Fruit fly (Drosophila melanogaster): ENCODE data around the gene sens-2.

Gene sens-2

DNA sequence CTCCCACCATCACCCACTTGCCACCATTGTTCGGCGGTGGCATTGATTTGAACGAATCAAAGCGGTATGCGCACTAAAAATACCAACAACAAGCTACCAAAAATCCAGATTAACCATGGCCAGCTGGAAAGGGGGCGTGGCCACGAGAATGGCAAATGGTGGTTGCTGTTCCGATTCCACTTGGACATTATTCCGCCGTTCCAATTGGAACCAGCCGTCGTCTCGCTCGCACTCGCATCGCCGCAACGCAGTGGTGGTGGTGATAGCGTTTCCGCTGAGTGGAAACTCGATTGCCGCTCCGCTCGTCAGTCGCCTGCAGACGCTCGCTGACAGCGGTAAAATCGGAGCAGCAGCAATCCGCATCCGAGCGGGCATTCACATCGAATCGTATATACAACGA, at the start of gene sens-2:
Gene sens-2 (plus strand): TSS at position 304 of the 400 bp plus-strand sequence.
- no peak for TF ChIP-seq Clk (GFP tag; optimal IDR thresholded peaks at IDR 0.05)
- no peak for TF ChIP-seq kay (GFP tag; ENCODE audit: borderline replicate concordance)
- no peak for TF ChIP-seq CG7101 (tag; optimal IDR thresholded peaks at IDR 0.05)
- no peak for TF ChIP-seq CG11617 (GFP tag; optimal IDR thresholded peaks at IDR 0.05)
- TF ChIP-seq cnc (optimal IDR thresholded peaks at IDR 0.05), result no peak
- TF ChIP-seq CG33017 (tag; optimal IDR thresholded peaks at IDR 0.05), result no peak
- no peak for TF ChIP-seq CG7045 (GFP tag; optimal IDR thresholded peaks at IDR 0.05)
- no peak for TF ChIP-seq Hr96 (GFP tag; optimal IDR thresholded peaks at IDR 0.05)
- TF ChIP-seq CG5204 (GFP tag; optimal IDR thresholded peaks at IDR 0.05), result no peak
- TF ChIP-seq cic (GFP tag; optimal IDR thresholded peaks at IDR 0.05), result no peak
- TF ChIP-seq CG12768 (GFP tag; optimal IDR thresholded peaks at IDR 0.05), result no peak
- TF ChIP-seq pad (GFP tag; optimal IDR thresholded peaks at IDR 0.05), result no peak

DNA sequence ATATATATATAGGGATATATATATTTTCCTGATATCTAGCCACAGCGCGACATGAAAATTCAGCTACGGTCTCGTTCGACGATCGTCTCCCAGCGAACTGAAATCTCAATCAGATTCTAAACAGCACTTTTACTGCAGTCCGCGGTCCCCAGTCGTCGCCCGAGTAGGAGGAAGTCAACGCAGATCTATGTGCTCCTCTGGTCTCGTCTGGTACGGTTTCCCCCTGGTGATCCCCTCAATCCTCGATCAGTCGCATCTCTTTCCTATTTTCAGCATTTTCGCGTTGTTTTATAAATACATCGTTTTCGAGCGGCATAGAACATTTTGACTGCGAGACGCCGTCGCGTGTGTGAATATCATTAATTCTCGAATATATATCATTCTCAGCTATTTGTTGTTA, 49.1 kb upstream of the sens-2 start, which contains the start of gene LUBEL:
Gene LUBEL (minus strand): TSS at position 101 of the 400 bp plus-strand sequence.
- no peak for TF ChIP-seq CG14711 (tag; optimal IDR thresholded peaks at IDR 0.05)
- TF ChIP-seq kay (GFP tag; ENCODE audit: borderline replicate concordance), result no peak
- no peak for TF ChIP-seq CG33017 (tag; optimal IDR thresholded peaks at IDR 0.05)
- no peak for TF ChIP-seq Hr96 (GFP tag; optimal IDR thresholded peaks at IDR 0.05)
- TF ChIP-seq toe (GFP tag; optimal IDR thresholded peaks at IDR 0.05), result no peak
- TF ChIP-seq CG12768 (GFP tag; optimal IDR thresholded peaks at IDR 0.05), result no peak
- no peak for TF ChIP-seq cic (GFP tag; optimal IDR thresholded peaks at IDR 0.05)

DNA sequence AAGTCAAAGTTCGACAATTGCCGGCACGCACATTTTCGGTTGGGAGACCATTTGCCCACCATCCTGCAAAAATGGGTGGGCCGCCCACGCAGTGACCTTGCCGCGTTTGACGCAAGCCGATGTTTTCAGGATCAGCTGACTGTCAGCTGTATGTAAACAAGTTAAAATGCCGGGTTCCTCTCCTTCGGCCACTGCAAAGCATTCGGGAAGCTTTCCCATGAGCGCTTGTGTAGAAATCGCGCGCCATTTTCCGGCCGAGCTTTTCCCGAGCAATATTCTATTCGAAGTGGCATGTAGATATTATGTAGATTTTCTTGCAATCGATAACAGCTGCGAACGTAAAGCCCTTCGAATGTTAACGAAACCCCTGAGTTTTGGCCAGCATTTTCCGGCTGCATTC, 48.1 kb upstream of the sens-2 start, which contains the start of gene CG17378:
Gene CG17378 (plus strand): TSS at position 397 of the 400 bp plus-strand sequence.
- TF ChIP-seq CG11617 (GFP tag; optimal IDR thresholded peaks at IDR 0.05) (no peak), CG12768 (GFP tag; optimal IDR thresholded peaks at IDR 0.05) (no peak), CG7101 (tag; optimal IDR thresholded peaks at IDR 0.05) (no peak), tj (GFP tag; optimal IDR thresholded peaks at IDR 0.05) (no peak), toe (GFP tag; optimal IDR thresholded peaks at IDR 0.05) (no peak), pad (GFP tag; optimal IDR thresholded peaks at IDR 0.05) (no peak)

DNA sequence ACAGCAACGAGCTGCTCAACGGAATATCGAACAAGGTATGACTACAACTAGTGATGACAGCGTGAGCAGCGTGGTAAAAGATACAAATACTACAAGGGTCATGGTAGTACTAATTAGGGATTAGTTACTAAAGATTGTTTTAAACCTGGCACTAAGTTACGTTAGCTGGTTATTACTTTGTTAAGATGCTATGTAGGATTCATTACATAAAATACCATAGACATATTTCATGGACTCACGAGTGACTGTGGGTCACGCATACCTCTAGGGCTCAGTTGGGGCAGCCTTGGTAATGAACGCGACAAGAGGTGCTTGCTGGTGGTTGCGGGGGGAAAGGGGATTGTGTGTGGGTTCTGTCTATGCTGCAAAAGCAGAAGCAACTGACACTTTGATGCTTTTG, 46.9 kb upstream of the sens-2 start:
- TF ChIP-seq CG12768 (GFP tag; optimal IDR thresholded peaks at IDR 0.05) (no peak), pad (GFP tag; optimal IDR thresholded peaks at IDR 0.05) (no peak), tj (GFP tag; optimal IDR thresholded peaks at IDR 0.05) (peak; percentile 12), CG5204 (GFP tag; optimal IDR thresholded peaks at IDR 0.05) (peak; percentile 22), kay (GFP tag; ENCODE audit: borderline replicate concordance) (no peak), Hr96 (GFP tag; optimal IDR thresholded peaks at IDR 0.05) (peak; percentile 4), bab1 (GFP tag; optimal IDR thresholded peaks at IDR 0.05) (no peak), cic (GFP tag; optimal IDR thresholded peaks at IDR 0.05) (no peak), cnc (optimal IDR thresholded peaks at IDR 0.05) (no peak), CG7101 (tag; optimal IDR thresholded peaks at IDR 0.05) (no peak), Crg-1 (GFP tag; optimal IDR thresholded peaks at IDR 0.05) (no peak), ovo (GFP tag; optimal IDR thresholded peaks at IDR 0.05) (no peak), CG1620 (GFP tag; optimal IDR thresholded peaks at IDR 0.05) (no peak), toe (GFP tag; optimal IDR thresholded peaks at IDR 0.05) (no peak), Clk (GFP tag; optimal IDR thresholded peaks at IDR 0.05) (no peak), CG14711 (tag; optimal IDR thresholded peaks at IDR 0.05) (no peak), Mnt (GFP tag; optimal IDR thresholded peaks at IDR 0.05) (no peak), CG33017 (tag; optimal IDR thresholded peaks at IDR 0.05) (peak; percentile 13), CG11617 (GFP tag; optimal IDR thresholded peaks at IDR 0.05) (no peak), CG7045 (GFP tag; optimal IDR thresholded peaks at IDR 0.05) (peak; percentile 16)

DNA sequence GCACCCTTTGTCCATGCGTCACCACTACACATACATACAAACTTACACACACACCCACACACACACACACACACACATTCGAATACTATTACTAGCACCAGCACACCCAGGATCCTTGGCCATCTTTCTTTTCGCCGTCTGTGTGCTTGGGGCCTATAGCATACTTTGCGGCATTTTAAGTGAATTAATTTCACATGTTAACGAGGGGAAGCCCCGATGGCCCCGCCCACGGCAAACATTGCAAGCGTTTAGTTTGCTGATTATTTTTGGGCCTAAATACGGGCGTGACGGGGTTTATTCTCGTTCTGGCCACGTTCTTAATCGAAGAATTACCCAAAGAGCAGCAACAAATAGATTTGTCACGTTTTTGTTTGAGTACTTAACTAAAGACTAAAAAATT, 38.3 kb upstream of the sens-2 start:
- TF ChIP-seq CG7045 (GFP tag; optimal IDR thresholded peaks at IDR 0.05), result no peak
- TF ChIP-seq pad (GFP tag; optimal IDR thresholded peaks at IDR 0.05), result peak; percentile 26

DNA sequence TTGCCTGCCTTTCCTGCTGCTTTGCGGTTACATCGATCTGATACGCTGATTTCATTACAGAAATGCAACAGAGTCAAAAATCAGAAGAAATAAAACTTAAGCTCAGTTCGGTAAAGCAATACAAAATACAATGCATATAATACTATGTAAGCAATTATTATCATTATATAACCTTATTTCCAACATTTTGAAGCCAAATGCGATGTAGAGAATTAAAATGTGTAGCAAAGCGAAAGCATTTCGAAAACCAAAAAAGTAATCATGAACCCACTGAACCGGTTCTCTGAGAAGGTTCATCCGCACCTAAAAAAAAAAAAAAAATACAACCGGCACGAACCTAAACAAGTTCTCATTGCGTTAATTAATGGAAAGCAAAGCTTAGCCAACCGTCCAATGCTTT, 37.5 kb upstream of the sens-2 start:
- TF ChIP-seq cic (GFP tag; optimal IDR thresholded peaks at IDR 0.05), result no peak
- peak; percentile 91 for TF ChIP-seq kay (GFP tag; ENCODE audit: borderline replicate concordance)
- TF ChIP-seq CG7101 (tag; optimal IDR thresholded peaks at IDR 0.05), result no peak
- TF ChIP-seq toe (GFP tag; optimal IDR thresholded peaks at IDR 0.05), result no peak
- peak; percentile 33 for TF ChIP-seq tj (GFP tag; optimal IDR thresholded peaks at IDR 0.05)
- TF ChIP-seq Mnt (GFP tag; optimal IDR thresholded peaks at IDR 0.05), result no peak

DNA sequence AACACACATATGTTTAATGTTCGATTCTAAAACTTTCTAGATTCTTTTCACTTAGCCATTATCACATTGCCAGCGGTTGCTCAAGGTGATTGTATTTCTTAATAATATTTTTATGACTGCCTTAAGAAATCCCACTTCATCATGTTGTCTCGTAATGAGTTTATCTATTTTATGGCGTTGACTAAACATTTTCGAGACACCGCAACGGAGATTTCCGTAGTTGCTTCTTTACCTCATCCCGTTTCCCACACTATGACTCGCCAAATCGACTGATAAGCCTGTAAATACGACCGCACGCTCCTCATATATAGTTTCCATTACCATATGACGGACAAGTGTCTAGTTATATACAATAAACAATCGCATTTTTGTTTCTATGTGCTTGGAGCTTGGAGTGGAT, 36.2 kb upstream of the sens-2 start:
- TF ChIP-seq CG7101 (tag; optimal IDR thresholded peaks at IDR 0.05) (peak; percentile 20), Hr96 (GFP tag; optimal IDR thresholded peaks at IDR 0.05) (no peak), kay (GFP tag; ENCODE audit: borderline replicate concordance) (peak; percentile 97), CG12768 (GFP tag; optimal IDR thresholded peaks at IDR 0.05) (peak; percentile 0), bab1 (GFP tag; optimal IDR thresholded peaks at IDR 0.05) (no peak), cnc (optimal IDR thresholded peaks at IDR 0.05) (peak in 1 of 2 experiments; percentile 23), cic (GFP tag; optimal IDR thresholded peaks at IDR 0.05) (peak; percentile 53), pad (GFP tag; optimal IDR thresholded peaks at IDR 0.05) (no peak), tj (GFP tag; optimal IDR thresholded peaks at IDR 0.05) (no peak), CG14711 (tag; optimal IDR thresholded peaks at IDR 0.05) (no peak)

DNA sequence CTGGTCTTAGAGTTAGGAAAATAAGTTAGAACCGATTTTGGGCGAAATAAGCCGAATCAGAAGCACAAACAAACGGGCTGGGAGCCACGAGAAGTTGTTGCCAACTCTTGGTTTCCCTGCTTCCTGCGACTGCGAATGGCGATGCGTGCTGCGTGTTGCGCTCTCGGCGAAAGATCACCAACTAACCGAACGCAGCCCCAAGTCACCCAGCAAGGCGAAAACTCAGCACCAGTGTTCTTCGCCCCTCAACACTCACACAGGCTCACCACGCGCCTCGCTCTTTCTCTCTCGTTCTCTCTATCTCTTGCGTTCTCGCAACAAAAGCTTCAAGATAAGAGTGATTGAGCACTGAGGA, 35.1 kb upstream of the sens-2 start, which contains the start of gene nrv1:
Gene nrv1 (minus strand): TSS at position 188 of the 355 bp plus-strand sequence.
- TF ChIP-seq Hr96 (GFP tag; optimal IDR thresholded peaks at IDR 0.05), result no peak
- TF ChIP-seq pad (GFP tag; optimal IDR thresholded peaks at IDR 0.05), result no peak
- TF ChIP-seq kay (GFP tag; ENCODE audit: borderline replicate concordance), result no peak
- no peak for TF ChIP-seq CG7045 (GFP tag; optimal IDR thresholded peaks at IDR 0.05)
- TF ChIP-seq Crg-1 (GFP tag; optimal IDR thresholded peaks at IDR 0.05), result no peak
- TF ChIP-seq CG12768 (GFP tag; optimal IDR thresholded peaks at IDR 0.05), result no peak
- no peak for TF ChIP-seq CG7101 (tag; optimal IDR thresholded peaks at IDR 0.05)

Measured in whole organism, adult.